Worm (Caenorhabditis elegans) whole organism, young adult: ENCODE data around the gene glb-14.

Experiments used
- B0035.1 ChIP-seq: sonication (generic microtip); optimal IDR thresholded peaks from 2 replicates; lab custom pipeline; 2016; ENCODE audit warnings: missing genetic modification characterization, mild to moderate bottlenecking, missing compliant biosample characterization, missing genotype, missing genetic modification reagents
- B0261.1 ChIP-seq: sonication (generic microtip); optimal IDR thresholded peaks from 2 replicates; lab custom pipeline; 2016; ENCODE audit warnings: mild to moderate bottlenecking, missing genetic modification characterization, moderate library complexity, missing compliant biosample characterization
- B0336.3 ChIP-seq: fragments of 200-800 bp; sonication (Bioruptor generic); IDR thresholded peaks from 2 replicates; pipeline ENCODE4 v1.3.6; 2022; ENCODE audit warnings: missing genetic modification characterization, missing compliant biosample characterization
- C06A6.2 ChIP-seq: fragments of 200-800 bp; sonication (Bioruptor generic); conservative IDR thresholded peaks from 2 replicates; pipeline ENCODE4 v1.3.6; 2022; ENCODE audit warnings: missing genetic modification characterization, missing compliant biosample characterization
- C17E4.6 ChIP-seq: fragments of 200-800 bp; sonication (Bioruptor generic); IDR thresholded peaks from 2 replicates; pipeline ENCODE4 v1.3.6; 2022; ENCODE audit warnings: missing genetic modification reagents, missing genetic modification characterization, missing compliant biosample characterization
- F10E7.11 ChIP-seq: sonication (generic microtip); optimal IDR thresholded peaks from 2 replicates; lab custom pipeline; 2017; ENCODE audit warnings: mild to moderate bottlenecking, missing genetic modification characterization, moderate library complexity, missing compliant biosample characterization
- F33H1.4 ChIP-seq: fragments of 200-800 bp; sonication (Bioruptor generic); IDR thresholded peaks from 2 replicates; pipeline ENCODE4 v1.3.6; 2022; ENCODE audit warnings: missing genetic modification reagents, missing genetic modification characterization, missing compliant biosample characterization
- F55B11.4 ChIP-seq: sonication (generic microtip); optimal IDR thresholded peaks from 2 replicates; lab custom pipeline; 2016; ENCODE audit warnings: missing compliant biosample characterization, missing genetic modification characterization, borderline replicate concordance; ENCODE audit not compliant: insufficient read depth
- T07F8.4 ChIP-seq: sonication (generic microtip); optimal IDR thresholded peaks from 2 replicates; lab custom pipeline; 2016; ENCODE audit warnings: mild to moderate bottlenecking, missing genetic modification characterization, moderate library complexity, missing compliant biosample characterization
- T26A5.8 ChIP-seq: sonication (generic microtip); optimal IDR thresholded peaks from 2 replicates; lab custom pipeline; 2016; ENCODE audit warnings: missing genetic modification characterization, missing compliant biosample characterization
- Y67H2A.10 ChIP-seq: fragments of 200-800 bp; sonication (Bioruptor generic); conservative IDR thresholded peaks from 2 replicates; pipeline ENCODE4 v1.3.6; 2022; ENCODE audit warnings: missing genetic modification reagents, missing genetic modification characterization, missing compliant biosample characterization
- athp-1 ChIP-seq: sonication (generic microtip); optimal IDR thresholded peaks from 2 replicates; lab custom pipeline; 2017; ENCODE audit warnings: mild to moderate bottlenecking, missing genetic modification characterization, missing compliant biosample characterization
- ceh-100 ChIP-seq: fragments of 200-800 bp; sonication (Bioruptor generic); IDR thresholded peaks from 2 replicates; pipeline ENCODE4 v1.3.6; 2022; ENCODE audit warnings: missing genetic modification reagents, missing genetic modification characterization, missing compliant biosample characterization
- ceh-27 ChIP-seq: fragments of 200-800 bp; sonication (Bioruptor generic); optimal IDR thresholded peaks from 2 replicates; lab custom pipeline; 2018; ENCODE audit warnings: mild to moderate bottlenecking, missing genetic modification characterization, moderate library complexity, missing compliant biosample characterization
- ceh-79 ChIP-seq: sonication (generic microtip); optimal IDR thresholded peaks from 2 replicates; lab custom pipeline; 2017; ENCODE audit warnings: mild to moderate bottlenecking, missing genetic modification characterization, missing compliant biosample characterization
- chd-7 ChIP-seq: sonication (generic microtip); optimal IDR thresholded peaks from 2 replicates; lab custom pipeline; 2016; ENCODE audit warnings: mild to moderate bottlenecking, missing genetic modification characterization, moderate library complexity, missing compliant biosample characterization
- dpl-1 ChIP-seq: fragments of 150-350 bp; optimal IDR thresholded peaks from 2 replicates; lab custom pipeline; 2014; ENCODE audit warnings: missing biosample characterization, missing genetic modification reagents, missing genetic modification characterization
- efl-1 ChIP-seq: fragments of 150-350 bp; optimal IDR thresholded peaks from 2 replicates; lab custom pipeline; 2014; ENCODE audit warnings: missing biosample characterization, missing genetic modification reagents, missing genetic modification characterization
- ets-4 ChIP-seq: fragments of 200-800 bp; sonication (Bioruptor generic); optimal IDR thresholded peaks from 2 replicates; lab custom pipeline; 2018; ENCODE audit warnings: mild to moderate bottlenecking, missing genetic modification characterization, missing compliant biosample characterization
- gei-17 ChIP-seq: fragments of 200-800 bp; sonication (Bioruptor generic); optimal IDR thresholded peaks from 2 replicates; lab custom pipeline; 2018; ENCODE audit warnings: mild to moderate bottlenecking, missing genetic modification characterization, missing compliant biosample characterization
- let-526 ChIP-seq: fragments of 200-800 bp; sonication (Bioruptor generic); IDR thresholded peaks from 2 replicates; pipeline ENCODE4 v1.3.6; 2022; ENCODE audit warnings: missing genetic modification reagents, missing genetic modification characterization, missing compliant biosample characterization
- lin-54 ChIP-seq: fragments of 200-800 bp; sonication (Bioruptor generic); optimal IDR thresholded peaks from 2 replicates; lab custom pipeline; 2018; ENCODE audit warnings: mild to moderate bottlenecking, missing genetic modification characterization, missing compliant biosample characterization
- lsy-27 ChIP-seq: sonication (generic microtip); optimal IDR thresholded peaks from 2 replicates; lab custom pipeline; 2017; ENCODE audit warnings: missing genetic modification characterization, mild to moderate bottlenecking, missing compliant biosample characterization, antibody characterized with exemption, missing genotype, borderline replicate concordance; ENCODE audit not compliant: insufficient read depth
- madf-6 ChIP-seq: fragments of 200-800 bp; sonication (Bioruptor generic); IDR thresholded peaks from 2 replicates; pipeline ENCODE4 v1.3.6; 2022; ENCODE audit warnings: missing genetic modification reagents, missing genetic modification characterization, missing compliant biosample characterization
- mcd-1 ChIP-seq: fragments of 200-800 bp; sonication (Bioruptor generic); IDR thresholded peaks from 2 replicates; pipeline ENCODE4 v1.3.6; 2022; ENCODE audit warnings: missing genetic modification reagents, missing genetic modification characterization, missing compliant biosample characterization
- mxl-1 ChIP-seq: sonication (generic microtip); optimal IDR thresholded peaks from 2 replicates; lab custom pipeline; 2016; ENCODE audit warnings: missing genetic modification characterization, missing compliant biosample characterization
- nhr-120 ChIP-seq: fragments of 200-800 bp; sonication (Bioruptor generic); IDR thresholded peaks from 2 replicates; pipeline ENCODE4 v1.3.6; 2022; ENCODE audit warnings: missing genetic modification characterization, missing compliant biosample characterization
- nhr-27 ChIP-seq: fragments of 200-800 bp; sonication (Bioruptor generic); optimal IDR thresholded peaks from 2 replicates; lab custom pipeline; 2018; ENCODE audit warnings: mild to moderate bottlenecking, missing genetic modification characterization, moderate library complexity, missing compliant biosample characterization
- rec-8 ChIP-seq, 2 experiments: sonication (generic microtip); optimal IDR thresholded peaks; 2 replicates each; lab custom pipeline; 2016; ENCODE audit warnings: mild to moderate bottlenecking in 2 of 2, missing genetic modification characterization in 2 of 2, missing genetic modification reagents in 2 of 2, missing genotype in 2 of 2, missing biosample characterization in 1 of 2, missing compliant biosample characterization in 1 of 2, moderate library complexity in 1 of 2
- rpc-1 ChIP-seq, 2 experiments: fragments of 150-350 bp in 1 of 2; sonication (generic microtip) in 1 of 2; optimal IDR thresholded peaks; 2 replicates each; lab custom pipeline; 2014 to 2018; ENCODE audit warnings: missing biosample characterization in 1 of 2, missing genetic modification characterization in 1 of 2, missing genetic modification reagents in 1 of 2, missing genotype in 1 of 2
- sea-2 ChIP-seq: fragments of 200-800 bp; sonication (Bioruptor generic); IDR thresholded peaks from 2 replicates; pipeline ENCODE4 v1.3.6; 2022; ENCODE audit warnings: missing genetic modification characterization, missing compliant biosample characterization
- snpc-4 ChIP-seq, 5 experiments: fragments of 150-350 bp in 1 of 5; sonication (generic microtip) in 4 of 5; optimal IDR thresholded peaks; 2 replicates each; lab custom pipeline; 2014 to 2018; ENCODE audit warnings: missing genetic modification characterization in 5 of 5, missing biosample characterization in 3 of 5, antibody characterized with exemption in 2 of 5, mild to moderate bottlenecking in 2 of 5, missing compliant biosample characterization in 2 of 5, missing genotype in 2 of 5, moderate library complexity in 2 of 5, missing genetic modification reagents in 1 of 5
- tbp1 ChIP-seq: fragments of 200-800 bp; sonication (Bioruptor generic); optimal IDR thresholded peaks from 2 replicates; lab custom pipeline; 2018; ENCODE audit warnings: mild to moderate bottlenecking, missing genetic modification characterization, missing compliant biosample characterization
- unc-130 ChIP-seq: sonication (generic microtip); optimal IDR thresholded peaks from 2 replicates; lab custom pipeline; 2016; ENCODE audit warnings: missing genetic modification reagents, missing genetic modification characterization, missing compliant biosample characterization
- unc-62 ChIP-seq: fragments of 150-350 bp; optimal IDR thresholded peaks from 2 replicates; lab custom pipeline; 2014; ENCODE audit warnings: missing biosample characterization, missing genetic modification reagents, missing genetic modification characterization
- xnd-1 ChIP-seq: sonication (generic microtip); optimal IDR thresholded peaks from 2 replicates; lab custom pipeline; 2016; ENCODE audit warnings: missing genotype, missing genetic modification reagents, missing genetic modification characterization, missing compliant biosample characterization
- zfh-2 ChIP-seq: fragments of 200-800 bp; sonication (Bioruptor generic); conservative IDR thresholded peaks from 2 replicates; pipeline ENCODE4 v1.3.6; 2022; ENCODE audit warnings: missing genetic modification reagents, missing genetic modification characterization, missing compliant biosample characterization
- ztf-25 ChIP-seq: fragments of 200-800 bp; sonication (Bioruptor generic); IDR thresholded peaks from 2 replicates; pipeline ENCODE4 v1.3.6; 2022; ENCODE audit warnings: missing genetic modification reagents, missing genetic modification characterization, missing compliant biosample characterization

glb-14 gene

DNA sequence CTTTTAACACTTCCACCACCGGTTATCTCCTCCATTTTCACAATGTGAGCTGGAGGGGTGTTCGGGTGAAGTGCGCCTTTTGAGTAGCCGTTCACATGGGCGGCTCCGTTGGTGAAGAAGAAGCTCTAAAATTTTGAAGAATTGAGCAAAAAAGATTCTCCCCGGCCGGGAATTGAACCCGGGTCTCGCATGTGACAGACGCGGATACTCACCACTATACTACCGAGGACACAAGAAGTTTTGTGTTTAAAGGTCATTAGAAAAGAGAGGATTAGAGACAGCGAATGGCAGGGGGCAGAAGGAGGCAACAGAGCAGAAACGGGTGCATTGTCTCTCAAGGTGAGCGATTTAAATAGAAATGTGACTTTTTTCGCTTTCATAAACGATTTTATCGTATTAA is 6.8 kb upstream of the glb-14 start (continued):
- peak; percentile 58; the same call in 1 of the 2 replicates for TF ChIP-seq ztf-25
- TF ChIP-seq madf-6: peak; percentile 44
- TF ChIP-seq sea-2 (GFP tag; lab: Robert Waterston, UW): no peak
- TF ChIP-seq let-526 (GFP tag; lab: Robert Waterston, UW): 0 out of 2 replicates have a peak, but pooled peaks have one; percentile 15
- peak; percentile 30; the same call in 1 of the 2 replicates for TF ChIP-seq C17E4.6 (GFP tag; lab: Robert Waterston, UW)
- TF ChIP-seq T26A5.8 (tag; lab: Kevin White, UChicago): no peak
- TF ChIP-seq ceh-27 (GFP tag; lab: Kevin White, UChicago): peak; percentile 17
- TF ChIP-seq tbp1 (GFP tag; lab: Kevin White, UChicago): peak; percentile 98
- TF ChIP-seq lsy-27 (tag; lab: Kevin White, UChicago): no peak
- TF ChIP-seq nhr-120: no peak
- TF ChIP-seq T07F8.4: peak; percentile 56
- TF ChIP-seq snpc-4 (GFP tag; optimal IDR thresholded peaks at IDR 0.05; lab: Kevin White, UChicago): peak; percentile 47
- peak in 3 of 4 experiments; percentile 33 to 68 (median 43) for TF ChIP-seq snpc-4 (tag; optimal IDR thresholded peaks at IDR 0.05; lab: Kevin White, UChicago)
- TF ChIP-seq dpl-1 (GFP tag; lab: Kevin White, UChicago): no peak
- TF ChIP-seq efl-1 (GFP tag; lab: Kevin White, UChicago): no peak
- TF ChIP-seq xnd-1 (tag; lab: Kevin White, UChicago): no peak
- peak; percentile 25; the same call in 1 of the 2 replicates for TF ChIP-seq zfh-2 (GFP tag; lab: Robert Waterston, UW)
- no peak for TF ChIP-seq F55B11.4 (tag; lab: Kevin White, UChicago)
- no peak for TF ChIP-seq unc-62
- peak; percentile 80 for TF ChIP-seq rpc-1 (optimal IDR thresholded peaks at IDR 0.05; lab: Kevin White, UChicago)
- peak; percentile 85 for TF ChIP-seq rpc-1 (tag; optimal IDR thresholded peaks at IDR 0.05; lab: Kevin White, UChicago)
- no peak for TF ChIP-seq Y67H2A.10 (GFP tag; lab: Robert Waterston, UW)
- TF ChIP-seq gei-17 (GFP tag; lab: Kevin White, UChicago): no peak
- peak; percentile 18 for TF ChIP-seq ets-4 (GFP tag; lab: Kevin White, UChicago)
- no peak for TF ChIP-seq ceh-79
- peak; percentile 31 for TF ChIP-seq B0035.1
- no peak for TF ChIP-seq F10E7.11
- TF ChIP-seq B0336.3: peak; percentile 43; the same call in 1 of the 2 replicates
- peak; percentile 36 to 56 for TF ChIP-seq rec-8 (tag; optimal IDR thresholded peaks at IDR 0.05; lab: Kevin White, UChicago)
- no peak for TF ChIP-seq nhr-27 (tag; lab: Kevin White, UChicago)
- TF ChIP-seq unc-130 (GFP tag; lab: Kevin White, UChicago): peak; percentile 24
- TF ChIP-seq lin-54 (GFP tag; lab: Kevin White, UChicago): peak; percentile 42
- TF ChIP-seq athp-1 (tag; lab: Kevin White, UChicago): peak; percentile 27
- peak; percentile 33 for TF ChIP-seq mxl-1
- peak; percentile 63 for TF ChIP-seq mcd-1 (GFP tag; lab: Robert Waterston, UW)
- TF ChIP-seq C06A6.2: no peak
- TF ChIP-seq chd-7 (tag; lab: Kevin White, UChicago): peak; percentile 60
- TF ChIP-seq ceh-100 (GFP tag; lab: Robert Waterston, UW): 0 out of 2 replicates have a peak, but pooled peaks have one; percentile 34

DNA sequence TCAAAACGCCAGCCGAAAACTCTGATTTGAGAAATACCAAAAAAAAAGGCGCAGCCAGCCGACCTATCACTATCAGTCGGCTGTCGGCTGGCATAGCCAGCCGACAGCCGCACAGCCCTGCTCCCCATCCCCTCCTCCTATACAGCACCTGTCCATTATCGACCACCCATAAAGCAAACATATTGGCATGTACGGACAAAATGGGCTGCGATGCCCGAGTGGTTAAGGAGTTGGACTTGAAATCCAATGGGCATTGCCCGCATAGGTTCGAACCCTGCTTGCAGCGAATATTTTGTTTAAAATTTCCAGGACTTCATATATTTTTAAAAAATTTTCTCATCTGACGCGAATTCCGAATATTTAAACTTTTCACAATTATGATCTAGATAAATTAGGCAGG is 5.6 kb upstream of the glb-14 start:
- peak; percentile 26 for TF ChIP-seq rpc-1 (optimal IDR thresholded peaks at IDR 0.05; lab: Kevin White, UChicago)
- TF ChIP-seq rpc-1 (tag; optimal IDR thresholded peaks at IDR 0.05; lab: Kevin White, UChicago): peak; percentile 52
- no peak for TF ChIP-seq F33H1.4 (GFP tag; lab: Robert Waterston, UW)
- TF ChIP-seq tbp1 (GFP tag; lab: Kevin White, UChicago): peak; percentile 73
- TF ChIP-seq B0261.1 (tag; lab: Kevin White, UChicago): peak; percentile 52
